Fruit fly (Drosophila melanogaster): Measurements from ENCODE around the gene CG14443.

Gene CG14443

DNA sequence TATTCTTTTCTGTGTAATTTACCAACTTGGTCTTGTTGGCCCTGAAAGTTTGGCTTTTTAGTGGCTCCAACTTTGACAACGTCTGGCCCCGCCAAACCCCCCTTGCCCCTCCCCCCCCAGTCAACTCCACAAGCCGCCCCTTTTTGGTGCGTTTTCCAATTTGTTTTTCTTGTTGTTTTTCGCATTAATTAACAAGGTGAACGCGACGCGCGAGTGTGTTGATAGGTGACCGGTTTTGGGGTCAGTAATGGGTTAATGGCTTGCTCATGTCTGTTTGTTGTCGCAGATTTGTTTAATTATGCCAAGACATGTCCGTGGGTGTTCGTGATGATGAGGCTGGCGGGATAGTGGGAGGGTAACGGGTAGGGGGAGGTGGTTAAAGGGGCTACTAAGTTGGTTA, 17.0 kb upstream of the CG14443 start (continued):
- TF ChIP-seq Hr51 (GFP tag; optimal IDR thresholded peaks at IDR 0.05) (no peak), sr (GFP tag; IDR thresholded peaks at IDR 0.05) (0 out of 3 replicates have a peak, but pooled peaks have one; percentile 31), CG12769 (tag; optimal IDR thresholded peaks at IDR 0.05) (peak; percentile 10), Hr78 (GFP tag; optimal IDR thresholded peaks at IDR 0.05) (peak in 1 of 2 experiments; percentile 70), CG4820 (GFP tag; optimal IDR thresholded peaks at IDR 0.05) (no peak), mirr (GFP tag; optimal IDR thresholded peaks at IDR 0.05) (no peak), rib (GFP tag; IDR thresholded peaks at IDR 0.05) (no peak), chif (GFP tag; optimal IDR thresholded peaks at IDR 0.05) (no peak), D19A (tag; optimal IDR thresholded peaks at IDR 0.05) (no peak), chinmo (GFP tag; IDR thresholded peaks at IDR 0.05; ENCODE audit: partially characterized antibody) (peak; percentile 77; the same call in 3 of the 4 replicates), cato (GFP tag; optimal IDR thresholded peaks at IDR 0.05; ENCODE audit: borderline replicate concordance) (no peak), CG32772 (GFP tag; IDR thresholded peaks at IDR 0.05) (no peak), CG10147 (GFP tag; optimal IDR thresholded peaks at IDR 0.05) (no peak), Awh (GFP tag; IDR thresholded peaks at IDR 0.05) (peak; percentile 63), CG2712 (tag; optimal IDR thresholded peaks at IDR 0.05) (no peak), ro (GFP tag; IDR thresholded peaks at IDR 0.05) (no peak), hb (GFP tag; IDR thresholded peaks at IDR 0.05; ENCODE audit: partially characterized antibody) (no peak), CG15479 (GFP tag; optimal IDR thresholded peaks at IDR 0.05) (no peak), CG30431 (GFP tag; optimal IDR thresholded peaks at IDR 0.05) (no peak)

DNA sequence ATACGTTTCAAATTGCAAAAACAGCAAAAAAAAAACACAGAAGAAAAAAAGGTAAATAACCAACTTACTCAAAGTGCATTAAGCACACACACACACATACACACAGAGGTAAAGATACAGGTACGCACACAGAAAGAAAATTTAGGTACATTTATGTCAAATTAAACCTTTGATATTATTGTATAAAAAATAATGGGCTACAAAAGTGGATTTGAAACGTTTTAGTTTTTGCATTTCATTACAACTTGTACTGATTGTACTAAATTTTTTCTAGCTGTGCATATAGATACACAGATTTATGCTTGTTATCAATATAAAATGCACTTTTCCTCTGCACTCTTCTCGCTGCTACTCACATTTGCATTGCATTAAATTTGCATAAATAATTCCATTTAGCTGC, 16.4 kb upstream of the CG14443 start:
- TF ChIP-seq CG11696 (GFP tag; IDR thresholded peaks at IDR 0.05) (no peak), pita (GFP tag; optimal IDR thresholded peaks at IDR 0.05) (no peak), prd (optimal IDR thresholded peaks at IDR 0.05) (no peak), prd (GFP tag; IDR thresholded peaks at IDR 0.05) (peak; percentile 10; the same call in 1 of the 3 replicates), dmrt11E (tag; optimal IDR thresholded peaks at IDR 0.05) (peak; percentile 4), trh (GFP tag; optimal IDR thresholded peaks at IDR 0.05) (no peak), pros (GFP tag; optimal IDR thresholded peaks at IDR 0.05) (no peak), Drgx (GFP tag; IDR thresholded peaks at IDR 0.05) (peak; percentile 35; the same call in 1 of the 2 replicates), ash1 (GFP tag; optimal IDR thresholded peaks at IDR 0.05) (no peak), bsh (GFP tag; optimal IDR thresholded peaks at IDR 0.05) (peak in 1 of 2 experiments; percentile 3), sens (GFP tag) (peak; percentile 33), danr (GFP tag; IDR thresholded peaks at IDR 0.05) (no peak), CG10366 (GFP tag; IDR thresholded peaks at IDR 0.05) (no peak), gem (tag; optimal IDR thresholded peaks at IDR 0.05) (peak; percentile 10), Sox102F (GFP tag; optimal IDR thresholded peaks at IDR 0.05) (peak; percentile 0), CrebB (tag; optimal IDR thresholded peaks at IDR 0.05) (no peak), BEAF-32 (GFP tag; optimal IDR thresholded peaks at IDR 0.05) (no peak), vvl (GFP tag; IDR thresholded peaks at IDR 0.05) (peak; percentile 9; the same call in 1 of the 2 replicates)

DNA sequence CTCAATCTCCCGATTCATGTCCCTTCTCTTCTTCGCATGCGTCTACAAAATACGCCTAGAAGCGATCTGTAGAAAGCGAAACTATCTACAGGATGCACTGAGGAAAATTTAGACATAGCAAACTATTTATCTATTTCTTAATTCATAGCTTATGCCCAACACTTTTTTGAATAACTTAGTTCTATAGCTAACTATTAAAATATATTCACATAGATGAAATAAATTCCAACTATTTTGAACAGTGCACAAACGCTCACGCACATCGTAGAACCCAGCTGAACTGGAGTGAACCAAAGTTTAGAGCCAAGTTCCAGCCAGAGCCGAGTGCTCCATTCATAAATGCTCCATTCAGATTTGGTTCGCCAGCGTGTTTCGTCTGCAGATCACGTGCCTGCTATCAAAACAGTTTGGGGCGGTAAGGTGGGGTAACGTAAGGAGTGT, 12.2 kb upstream of the CG14443 start:
- TF ChIP-seq CG12659 (GFP tag; optimal IDR thresholded peaks at IDR 0.05) (peak; percentile 31), CG11247 (GFP tag; IDR thresholded peaks at IDR 0.05) (0 out of 2 replicates have a peak, but pooled peaks have one; percentile 19), chn (GFP tag; optimal IDR thresholded peaks at IDR 0.05) (peak; percentile 35), CG14860 (GFP tag; IDR thresholded peaks at IDR 0.05; ENCODE audit: partially characterized antibody) (no peak), gsb-n (tag; optimal IDR thresholded peaks at IDR 0.05) (peak; percentile 10), esg (GFP tag; conservative IDR thresholded peaks at IDR 0.05) (peak; percentile 41; the same call in 1 of the 2 replicates), dati (GFP tag; IDR thresholded peaks at IDR 0.05) (0 out of 2 replicates have a peak, but pooled peaks have one; percentile 2), trem (tag; optimal IDR thresholded peaks at IDR 0.05) (peak; percentile 46), zfh1 (GFP tag; IDR thresholded peaks at IDR 0.05) (peak; percentile 59), crc (GFP tag; optimal IDR thresholded peaks at IDR 0.05) (no peak), nerfin-2 (GFP tag; IDR thresholded peaks at IDR 0.05; ENCODE audit: partially characterized antibody) (no peak), unpg (GFP tag; optimal IDR thresholded peaks at IDR 0.05) (peak; percentile 42), Abd-B (GFP tag; optimal IDR thresholded peaks at IDR 0.05) (peak; percentile 13)

Measured in whole organism, embryonic.